Worm (Caenorhabditis elegans) whole organism, L4/young adult: ENCODE data around the gene F57G9.7.

Source experiments
- W03F9.2 ChIP-seq: fragments of 150-350 bp; optimal IDR thresholded peaks from 2 replicates; lab custom pipeline; 2014; ENCODE audit warnings: missing biosample characterization, missing genetic modification characterization
- dao-5 ChIP-seq: sonication (generic microtip); optimal IDR thresholded peaks from 2 replicates; lab custom pipeline; 2016; ENCODE audit warnings: missing genotype, missing genetic modification characterization, moderate library complexity, missing compliant biosample characterization
- him-1 ChIP-seq: sonication (generic microtip); optimal IDR thresholded peaks from 2 replicates; lab custom pipeline; 2016; ENCODE audit warnings: missing genotype, missing genetic modification reagents, missing genetic modification characterization, missing compliant biosample characterization

Gene F57G9.7

DNA sequence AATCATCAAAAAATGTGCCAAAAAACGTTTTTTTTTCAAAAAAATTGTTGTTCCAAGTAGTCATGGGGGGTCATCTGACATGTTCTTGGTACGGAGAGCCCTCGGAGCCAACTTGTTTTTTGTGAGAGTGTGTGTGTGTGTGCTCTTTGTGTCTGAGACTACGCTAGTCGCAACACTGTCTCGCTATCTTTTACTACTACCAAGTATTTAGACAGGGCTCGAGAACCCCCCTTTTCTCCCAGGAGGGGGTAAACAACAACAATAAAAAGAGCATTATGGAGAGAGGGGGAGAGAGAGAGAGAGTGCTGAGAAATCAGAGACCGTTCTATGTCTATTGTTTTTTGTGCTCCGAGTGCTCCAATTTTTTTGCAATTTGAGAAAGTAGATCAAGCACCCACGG, 18.8 kb downstream of the F57G9.7 start:
- TF ChIP-seq him-1 (tag; lab: Kevin White, UChicago), result peak; percentile 12
- TF ChIP-seq dao-5 (tag; lab: Kevin White, UChicago), result no peak
- TF ChIP-seq W03F9.2 (tag; lab: Kevin White, UChicago), result no peak

DNA sequence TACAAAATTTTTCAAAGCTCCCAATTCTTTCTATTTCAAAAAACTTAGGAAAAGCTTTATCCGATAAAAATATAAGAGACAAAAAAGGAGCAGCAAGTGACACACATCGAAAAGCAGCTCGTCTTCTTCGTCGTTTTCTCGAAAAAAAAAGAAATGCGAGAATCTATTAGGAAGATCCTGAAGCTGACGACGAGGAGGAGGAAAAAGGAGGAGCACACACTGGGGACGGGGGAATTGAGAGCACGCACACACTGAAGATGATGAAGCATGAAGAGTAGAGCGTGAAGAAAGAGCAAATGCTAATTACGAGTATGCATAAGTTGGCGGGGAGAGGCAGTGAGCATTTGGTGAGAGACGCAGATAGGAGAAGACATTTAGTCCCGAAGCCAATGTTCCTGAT, 23.6 kb downstream of the F57G9.7 start:
- TF ChIP-seq dao-5 (tag; lab: Kevin White, UChicago), result no peak
- no peak for TF ChIP-seq W03F9.2 (tag; lab: Kevin White, UChicago)
- no peak for TF ChIP-seq him-1 (tag; lab: Kevin White, UChicago)

DNA sequence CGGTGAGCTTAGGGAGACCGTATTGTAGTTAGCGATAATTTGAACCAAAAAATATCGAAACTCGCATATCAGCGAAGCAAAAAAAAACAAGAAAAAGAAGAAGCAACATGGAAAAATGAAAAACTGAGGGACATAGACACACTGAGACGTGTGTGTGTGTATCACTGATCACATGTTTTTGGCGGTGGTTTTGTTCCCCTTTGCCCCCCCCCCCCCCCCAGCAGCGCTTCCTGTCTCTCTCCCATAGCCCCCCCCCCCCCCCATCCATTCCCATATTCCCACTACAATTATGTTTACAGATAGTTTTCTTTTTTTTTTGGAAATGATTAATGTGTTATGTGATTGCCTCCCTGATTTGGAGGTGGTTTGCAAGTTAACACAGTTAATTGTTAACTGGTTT, 28.4 kb downstream of the F57G9.7 start:
- no peak for TF ChIP-seq him-1 (tag; lab: Kevin White, UChicago)
- TF ChIP-seq W03F9.2 (tag; lab: Kevin White, UChicago), result no peak
- TF ChIP-seq dao-5 (tag; lab: Kevin White, UChicago), result no peak

DNA sequence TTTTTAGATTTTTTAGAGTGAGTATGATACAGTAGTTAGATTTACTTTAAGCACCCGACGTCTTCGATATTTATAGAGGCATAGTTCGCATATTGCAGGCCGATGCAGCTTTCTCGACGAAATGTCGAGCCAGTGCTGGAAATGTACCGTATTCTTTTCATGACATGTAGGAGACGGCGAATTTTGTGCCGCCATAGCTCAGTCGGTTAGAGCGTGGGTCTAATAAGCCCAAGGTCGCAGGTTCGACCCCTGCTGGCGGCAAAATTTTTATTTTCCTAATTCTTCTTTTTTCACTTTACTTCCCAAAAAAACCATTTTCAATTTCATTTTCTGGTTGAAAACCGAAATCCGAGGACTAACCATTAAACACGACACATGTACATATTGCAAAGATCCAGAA, 35.3 kb downstream of the F57G9.7 start:
- TF ChIP-seq dao-5 (tag; lab: Kevin White, UChicago) (no peak), him-1 (tag; lab: Kevin White, UChicago) (no peak), W03F9.2 (tag; lab: Kevin White, UChicago) (no peak)

DNA sequence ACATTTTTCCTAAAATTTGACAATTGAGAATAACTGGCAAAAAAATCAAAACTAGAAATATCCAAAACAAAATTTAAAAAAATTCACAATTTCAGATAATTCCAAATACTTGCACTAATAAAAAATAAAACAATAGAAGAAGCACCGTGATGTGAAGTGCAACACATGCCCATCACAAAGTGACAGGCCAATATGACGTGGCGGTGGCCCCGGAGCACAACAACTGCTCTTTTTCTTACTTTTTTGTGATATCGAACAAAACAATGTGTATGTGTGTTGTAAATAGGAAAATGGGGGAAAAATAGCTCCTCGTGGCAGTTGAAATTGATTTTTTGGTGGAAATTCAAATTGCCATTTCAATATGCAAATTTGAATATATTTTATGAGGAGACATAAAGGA, 43.7 kb downstream of the F57G9.7 start:
- TF ChIP-seq W03F9.2 (tag; lab: Kevin White, UChicago) (no peak), him-1 (tag; lab: Kevin White, UChicago) (no peak), dao-5 (tag; lab: Kevin White, UChicago) (no peak)

DNA sequence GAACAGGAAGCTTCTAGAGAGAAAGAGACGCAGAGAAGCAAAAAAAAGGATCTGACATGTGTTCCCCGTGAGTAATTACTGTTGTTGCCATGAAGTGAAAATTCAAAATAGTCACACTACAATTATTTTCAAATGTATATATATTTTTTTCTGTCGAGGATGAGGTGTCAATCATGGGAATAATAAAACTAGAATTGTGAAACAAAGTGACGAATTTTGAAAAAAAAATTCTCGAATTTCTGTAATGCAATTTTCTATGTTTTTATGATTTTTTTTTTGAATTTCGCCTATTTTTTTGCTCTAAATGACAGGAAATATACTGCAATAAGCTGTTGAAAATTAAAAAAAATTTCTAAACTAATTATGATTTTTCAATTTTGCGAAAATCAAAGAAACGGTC, 44.5 kb downstream of the F57G9.7 start:
- TF ChIP-seq W03F9.2 (tag; lab: Kevin White, UChicago) (no peak), dao-5 (tag; lab: Kevin White, UChicago) (no peak), him-1 (tag; lab: Kevin White, UChicago) (no peak)

DNA sequence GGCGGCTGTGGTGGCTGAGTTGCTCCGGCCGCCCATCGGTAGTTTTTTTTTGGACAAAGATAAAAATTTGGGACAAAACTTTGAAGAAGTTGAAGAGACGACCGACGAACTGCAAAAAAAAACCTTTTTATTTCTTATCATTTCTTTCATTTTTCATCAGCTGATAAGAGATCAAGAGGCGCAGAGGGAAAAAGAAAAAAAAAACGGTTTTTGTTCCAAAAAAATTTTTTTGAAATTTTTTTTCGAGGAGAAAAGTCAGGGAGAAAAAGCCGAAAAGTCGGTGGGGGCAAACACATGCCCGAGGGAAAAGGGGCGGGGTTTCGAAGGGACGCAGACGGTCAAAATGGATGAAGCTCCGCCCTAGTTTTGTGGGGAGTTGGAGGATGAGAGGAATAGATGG, 45.4 kb downstream of the F57G9.7 start, which contains the start of gene ras-1:
TSS of gene ras-1 (minus strand) at position 129 of the 400 bp plus-strand sequence.
- TF ChIP-seq him-1 (tag; lab: Kevin White, UChicago), result no peak
- no peak for TF ChIP-seq dao-5 (tag; lab: Kevin White, UChicago)
- no peak for TF ChIP-seq W03F9.2 (tag; lab: Kevin White, UChicago)

DNA sequence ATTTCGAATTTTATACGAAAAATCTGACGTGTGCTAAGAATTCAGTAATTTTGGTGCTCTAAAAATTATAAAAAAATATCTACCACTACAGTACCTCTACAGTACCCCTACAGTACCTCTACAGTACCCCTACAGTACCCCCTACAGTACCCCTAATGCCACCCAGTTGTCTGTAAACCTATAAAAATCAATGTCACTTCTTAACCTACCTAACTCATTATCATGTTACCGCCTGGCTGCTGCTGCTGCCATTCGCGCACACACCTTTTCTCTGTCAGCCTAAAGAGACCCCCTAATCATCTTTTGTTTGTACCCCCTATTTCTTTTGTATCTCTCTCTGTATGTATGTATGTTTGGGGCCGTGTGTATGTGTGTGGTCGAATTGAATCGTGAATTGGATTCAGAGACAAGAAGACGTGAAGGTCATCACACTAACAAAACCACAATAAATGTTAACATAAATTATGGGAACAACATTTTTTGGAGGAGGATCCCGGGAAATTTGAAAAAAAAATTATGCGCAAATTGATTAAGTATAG, 46.8 kb downstream of the F57G9.7 start:
- TF ChIP-seq dao-5 (tag; lab: Kevin White, UChicago) (no peak), him-1 (tag; lab: Kevin White, UChicago) (no peak), W03F9.2 (tag; lab: Kevin White, UChicago) (no peak)

DNA sequence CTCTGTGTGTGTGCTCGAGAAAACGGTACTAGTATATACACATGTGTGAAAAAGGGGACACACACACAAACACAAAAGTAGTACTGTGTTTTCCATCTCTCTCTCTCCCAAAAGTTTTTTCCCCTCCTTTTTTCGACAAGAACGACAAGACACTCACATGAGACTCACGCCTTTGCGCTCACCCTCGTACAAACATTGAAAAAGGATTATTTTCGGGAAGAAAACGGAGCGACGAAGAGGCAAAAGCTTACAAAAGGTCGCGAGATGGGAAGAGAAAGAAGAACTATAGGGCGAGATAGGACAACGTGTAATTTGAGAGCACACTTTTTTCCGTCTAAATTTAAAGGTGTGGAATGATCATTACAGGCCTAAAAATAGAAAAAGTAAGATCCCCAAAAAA, 47.7 kb downstream of the F57G9.7 start:
- TF ChIP-seq W03F9.2 (tag; lab: Kevin White, UChicago) (no peak), him-1 (tag; lab: Kevin White, UChicago) (no peak), dao-5 (tag; lab: Kevin White, UChicago) (no peak)

DNA sequence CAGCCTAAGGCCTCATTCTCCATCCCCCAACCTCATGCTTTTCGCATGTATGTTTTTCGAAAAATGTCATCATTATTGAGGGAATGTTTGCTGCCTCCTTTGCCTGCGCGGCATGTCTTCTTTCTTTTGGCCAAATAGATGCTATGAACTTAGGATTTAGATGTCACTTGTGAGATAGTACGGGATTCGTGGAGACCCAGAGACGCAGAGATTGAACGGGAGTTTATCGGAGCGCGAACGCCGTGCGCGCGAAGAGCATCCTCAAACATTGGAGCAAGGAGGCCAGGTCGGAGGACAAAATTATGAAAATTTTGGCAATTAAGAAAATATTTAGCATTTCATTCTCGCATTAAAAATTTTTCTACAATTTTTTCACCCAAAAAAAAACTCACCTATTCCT, 48.6 kb downstream of the F57G9.7 start:
- TF ChIP-seq dao-5 (tag; lab: Kevin White, UChicago) (no peak), him-1 (tag; lab: Kevin White, UChicago) (no peak), W03F9.2 (tag; lab: Kevin White, UChicago) (no peak)

DNA sequence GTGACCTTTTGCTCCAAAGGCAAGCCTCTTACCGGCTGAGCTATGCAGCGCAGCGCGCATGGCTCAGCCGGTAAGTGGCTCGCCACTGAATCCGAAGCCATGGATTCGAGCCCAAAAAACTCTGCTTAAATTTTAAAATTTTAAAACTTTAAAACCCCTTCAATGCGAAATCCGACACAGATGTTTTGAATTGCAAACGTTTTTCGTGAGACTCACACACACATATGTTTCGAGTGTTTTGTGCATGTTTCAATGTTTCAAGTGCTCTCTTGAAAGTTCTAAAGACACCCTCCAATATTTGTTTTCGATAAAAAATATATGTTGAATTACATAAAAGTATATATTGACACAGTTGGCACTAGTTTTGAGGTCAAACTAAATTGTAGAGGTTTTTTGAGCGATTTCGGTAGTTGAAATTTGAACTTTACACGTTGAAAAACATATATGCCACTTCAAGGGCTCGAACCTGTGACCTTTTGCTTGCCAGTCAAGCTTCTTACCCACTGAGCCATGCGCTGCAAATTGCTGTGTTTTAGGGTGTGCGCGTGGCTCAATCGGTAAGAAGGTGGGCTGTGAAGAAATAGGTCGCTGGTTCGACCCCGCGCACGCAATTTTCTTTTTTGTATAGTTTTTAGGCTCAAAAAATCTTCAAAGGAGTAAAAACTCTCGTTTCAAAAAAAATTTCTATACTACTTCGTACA, 51.1 kb downstream of the F57G9.7 start:
- TF ChIP-seq dao-5 (tag; lab: Kevin White, UChicago) (no peak), him-1 (tag; lab: Kevin White, UChicago) (no peak), W03F9.2 (tag; lab: Kevin White, UChicago) (no peak)

DNA sequence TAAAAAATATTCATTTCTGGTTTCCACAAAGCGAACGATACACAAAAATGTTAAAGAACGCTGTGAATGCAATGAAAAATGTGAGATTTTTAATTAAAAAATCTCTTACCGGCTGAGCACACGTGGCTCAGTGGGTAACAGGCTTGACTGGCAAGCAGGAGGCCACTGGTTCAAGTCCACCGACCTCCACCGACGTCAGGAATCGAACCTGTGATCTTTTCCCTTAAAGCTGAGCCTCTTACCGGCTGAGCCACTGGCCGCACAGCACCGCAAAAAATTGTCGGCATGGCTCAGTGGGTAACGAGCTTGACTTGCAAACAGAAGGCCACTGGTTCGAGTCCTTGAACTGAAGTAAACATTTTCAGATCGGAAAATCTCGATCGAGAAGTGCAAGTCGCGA, 52.8 kb downstream of the F57G9.7 start, which contains the start of gene C44C11.6:
TSS of gene C44C11.6 (plus strand) at position 23 of the 400 bp plus-strand sequence.
- no peak for TF ChIP-seq him-1 (tag; lab: Kevin White, UChicago)
- TF ChIP-seq W03F9.2 (tag; lab: Kevin White, UChicago), result no peak
- TF ChIP-seq dao-5 (tag; lab: Kevin White, UChicago), result no peak
